Worm (Caenorhabditis elegans): ENCODE data around the gene mma-1.

mma-1 gene

ce11 chrV:12592379-12592778 is 3.7 kb downstream of the mma-1 start, which contains the start of gene C14C10.2:
Gene C14C10.2, minus strand, starts transcription at chrV:12592479.
- TF ChIP-seq mab-5 (tag; optimal IDR thresholded peaks at IDR 0.05) (no peak), cnd-1 (tag; optimal IDR thresholded peaks at IDR 0.05) (no peak), ham-2 (GFP tag; optimal IDR thresholded peaks at IDR 0.05) (no peak), ztf-11 (tag; optimal IDR thresholded peaks at IDR 0.05) (no peak), drap-1 (GFP tag; optimal IDR thresholded peaks at IDR 0.05) (no peak), nhr-2 (tag; optimal IDR thresholded peaks at IDR 0.05) (no peak), unc-39 (tag; optimal IDR thresholded peaks at IDR 0.05) (no peak), snpc-4 (tag; optimal IDR thresholded peaks at IDR 0.05) (no peak), sem-2 (GFP tag; optimal IDR thresholded peaks at IDR 0.05) (no peak), unc-62 (GFP tag; optimal IDR thresholded peaks at IDR 0.05) (no peak), bed-3 (GFP tag; optimal IDR thresholded peaks at IDR 0.05) (no peak), ces-1 (GFP tag; optimal IDR thresholded peaks at IDR 0.05) (no peak), tbx-8 (GFP tag; optimal IDR thresholded peaks at IDR 0.05) (no peak)

- TF ChIP-seq drap-1 (GFP tag; optimal IDR thresholded peaks at IDR 0.05), result no peak
- TF ChIP-seq sptf-1 (tag; optimal IDR thresholded peaks at IDR 0.05), result no peak
- no peak for TF ChIP-seq nhr-237 (tag; optimal IDR thresholded peaks at IDR 0.05)
- TF ChIP-seq unc-39 (tag; optimal IDR thresholded peaks at IDR 0.05), result no peak
- no peak for TF ChIP-seq ceh-83 (GFP tag; optimal IDR thresholded peaks at IDR 0.05)
- TF ChIP-seq nhr-2 (tag; optimal IDR thresholded peaks at IDR 0.05), result no peak
- TF ChIP-seq nhr-28 (tag; optimal IDR thresholded peaks at IDR 0.05), result no peak
- no peak for TF ChIP-seq bed-3 (GFP tag; optimal IDR thresholded peaks at IDR 0.05)
Measured at ce11 chrV:12590601-12591000, 5.5 kb downstream of the mma-1 start, which contains the start of gene ttr-43. Gene ttr-43, minus strand, starts transcription at chrV:12590701.

ce11 chrV:12588030-12588429 is 8.1 kb downstream of the mma-1 start, which contains the start of gene C14C10.1:
Gene C14C10.1, plus strand, starts transcription at chrV:12588330.
- no peak for TF ChIP-seq lin-13 (tag; optimal IDR thresholded peaks at IDR 0.05)

ce11 chrV:12586793-12587192 is 9.3 kb downstream of the mma-1 start:
- TF ChIP-seq nhr-12 (tag; optimal IDR thresholded peaks at IDR 0.05) (no peak), ztf-11 (tag; optimal IDR thresholded peaks at IDR 0.05) (no peak), nhr-2 (tag; optimal IDR thresholded peaks at IDR 0.05) (no peak), mab-5 (tag; optimal IDR thresholded peaks at IDR 0.05) (no peak), zip-8 (tag; optimal IDR thresholded peaks at IDR 0.05) (no peak), lin-32 (GFP tag; optimal IDR thresholded peaks at IDR 0.05) (no peak), unc-62 (GFP tag; optimal IDR thresholded peaks at IDR 0.05) (no peak), lsy-2 (tag; optimal IDR thresholded peaks at IDR 0.05) (no peak), ceh-39 (tag; optimal IDR thresholded peaks at IDR 0.05) (no peak), nhr-76 (tag; optimal IDR thresholded peaks at IDR 0.05) (no peak), unc-120 (tag; optimal IDR thresholded peaks at IDR 0.05; ENCODE audit: poor library complexity, severe bottlenecking) (no peak), snpc-4 (tag; optimal IDR thresholded peaks at IDR 0.05) (no peak), tbx-8 (GFP tag; optimal IDR thresholded peaks at IDR 0.05) (no peak)

ce11 chrV:12584771-12585170 is 11.3 kb downstream of the mma-1 start:
- TF ChIP-seq ceh-43 (GFP tag; optimal IDR thresholded peaks at IDR 0.05) (no peak), drap-1 (GFP tag; optimal IDR thresholded peaks at IDR 0.05) (no peak), mep-1 (tag; optimal IDR thresholded peaks at IDR 0.05) (no peak), bed-3 (GFP tag; optimal IDR thresholded peaks at IDR 0.05) (no peak), ceh-83 (GFP tag; optimal IDR thresholded peaks at IDR 0.05) (no peak), unc-120 (tag; optimal IDR thresholded peaks at IDR 0.05; ENCODE audit: poor library complexity, severe bottlenecking) (no peak), pha-4 (tag; optimal IDR thresholded peaks at IDR 0.05) (no peak), unc-62 (GFP tag; optimal IDR thresholded peaks at IDR 0.05) (no peak), ces-1 (GFP tag; optimal IDR thresholded peaks at IDR 0.05) (no peak), hlh-1 (tag; optimal IDR thresholded peaks at IDR 0.05) (no peak), nhr-12 (tag; optimal IDR thresholded peaks at IDR 0.05) (no peak), mab-5 (tag; optimal IDR thresholded peaks at IDR 0.05) (no peak), M03D4.4 (tag; optimal IDR thresholded peaks at IDR 0.05) (no peak), unc-39 (tag; optimal IDR thresholded peaks at IDR 0.05) (no peak), nhr-76 (tag; optimal IDR thresholded peaks at IDR 0.05) (no peak), ztf-11 (tag; optimal IDR thresholded peaks at IDR 0.05) (no peak)

ce11 chrV:12583421-12583820 is 12.7 kb downstream of the mma-1 start:
- no peak for TF ChIP-seq ceh-39 (tag; optimal IDR thresholded peaks at IDR 0.05)
- TF ChIP-seq ces-1 (GFP tag; optimal IDR thresholded peaks at IDR 0.05), result peak; percentile 94
- no peak for TF ChIP-seq lin-32 (GFP tag; optimal IDR thresholded peaks at IDR 0.05)
